Fruit fly (Drosophila melanogaster) whole organism, embryonic: ENCODE data around the gene dre4.

Experiments used
- CG11085 ChIP-seq: fragments of 200-800 bp; sonication (Bioruptor generic); IDR thresholded peaks from 2 replicates; pipeline ENCODE4 v1.3.6; 2022; ENCODE audit warnings: missing biosample characterization, missing genetic modification characterization
- CG5953 ChIP-seq: fragments of 200-800 bp; sonication (Bioruptor generic); IDR thresholded peaks from 2 replicates; pipeline ENCODE4 v1.3.6; 2022; ENCODE audit warnings: missing biosample characterization, missing genetic modification characterization
- sim ChIP-seq: fragments of 200-800 bp; sonication (Bioruptor generic); IDR thresholded peaks from 2 replicates; pipeline ENCODE4 v1.3.6; 2022; ENCODE audit warnings: missing biosample characterization, missing genetic modification characterization
- unc-4 ChIP-seq: fragments of 200-800 bp; sonication (Bioruptor generic); IDR thresholded peaks from 2 replicates; pipeline ENCODE4 v1.3.6; 2022; ENCODE audit warnings: missing biosample characterization, missing genetic modification characterization; ENCODE audit not compliant: partially characterized antibody

- no peak for TF ChIP-seq unc-4 (GFP tag; lab: Robert Waterston, UW)
- no peak for TF ChIP-seq sim (GFP tag; lab: Robert Waterston, UW)
- TF ChIP-seq CG11085 (GFP tag; lab: Robert Waterston, UW) = no peak
- no peak for TF ChIP-seq CG5953 (GFP tag; lab: Robert Waterston, UW)
These were observed 15.8 kb upstream of the dre4 start for dm6 chr3L:1891914-1892313.
